Fruit fly (Drosophila melanogaster) whole organism, prepupa: ENCODE results near the gene SmB.
A peak's percentile ranks its signal among the peaks of the same experiment; 100 is the strongest.

Experiments used
- Blimp-1 ChIP-seq: fragments of 200-800 bp; sonication (Bioruptor generic); optimal IDR thresholded peaks from 3 replicates; lab custom pipeline; 2017; ENCODE audit warnings: missing biosample characterization, missing genetic modification characterization, mild to moderate bottlenecking, moderate library complexity, missing genetic modification reagents
- CG10631 ChIP-seq: fragments of 200-800 bp; sonication (Bioruptor generic); optimal IDR thresholded peaks from 2 replicates; lab custom pipeline; 2016; ENCODE audit warnings: missing biosample characterization, missing genetic modification characterization
- CG10669 ChIP-seq: fragments of 200-800 bp; sonication (Bioruptor generic); optimal IDR thresholded peaks from 3 replicates; lab custom pipeline; 2018; ENCODE audit warnings: missing biosample characterization, mild to moderate bottlenecking, missing genetic modification characterization, moderate library complexity
- CG11294 ChIP-seq: fragments of 200-800 bp; sonication (Bioruptor generic); IDR thresholded peaks from 2 replicates; pipeline ENCODE4 v1.3.6; 2022; ENCODE audit warnings: missing biosample characterization, missing genetic modification characterization
- CG11762 ChIP-seq: fragments of 200-800 bp; sonication (Bioruptor generic); optimal IDR thresholded peaks from 3 replicates; lab custom pipeline; 2016; ENCODE audit warnings: missing biosample characterization, missing genetic modification characterization; ENCODE audit not compliant: insufficient read depth
- CG11902 ChIP-seq: fragments of 200-800 bp; sonication (Bioruptor generic); optimal IDR thresholded peaks from 3 replicates; lab custom pipeline; 2016; ENCODE audit warnings: missing biosample characterization, missing genetic modification characterization
- CG15336 ChIP-seq: fragments of 200-800 bp; sonication (Bioruptor generic); IDR thresholded peaks from 2 replicates; pipeline ENCODE4 v1.3.6; 2022; ENCODE audit warnings: missing biosample characterization, missing genetic modification characterization
- CG1621 ChIP-seq: fragments of 200-800 bp; sonication (Bioruptor generic); optimal IDR thresholded peaks from 3 replicates; lab custom pipeline; 2018; ENCODE audit warnings: missing biosample characterization, mild to moderate bottlenecking, missing genetic modification characterization
- CG16779 ChIP-seq: fragments of 200-800 bp; sonication (Bioruptor generic); optimal IDR thresholded peaks from 3 replicates; lab custom pipeline; 2017; ENCODE audit warnings: missing biosample characterization, mild to moderate bottlenecking, missing genetic modification characterization
- CG3032 ChIP-seq: fragments of 200-800 bp; optimal IDR thresholded peaks from 2 replicates; lab custom pipeline; 2019; ENCODE audit warnings: missing biosample characterization, mild to moderate bottlenecking, missing genetic modification characterization, moderate library complexity
- CG31627 ChIP-seq: fragments of 200-800 bp; sonication (Bioruptor generic); optimal IDR thresholded peaks from 3 replicates; lab custom pipeline; 2016; ENCODE audit warnings: missing biosample characterization, missing genetic modification characterization
- CG32006 ChIP-seq: fragments of 200-800 bp; sonication (Bioruptor generic); optimal IDR thresholded peaks from 3 replicates; lab custom pipeline; 2017; ENCODE audit warnings: missing biosample characterization, mild to moderate bottlenecking, missing genetic modification characterization
- CG34406 ChIP-seq: fragments of 200-800 bp; sonication (Bioruptor generic); optimal IDR thresholded peaks from 3 replicates; lab custom pipeline; 2016; ENCODE audit warnings: missing biosample characterization, missing genetic modification characterization
- CG3919 ChIP-seq: fragments of 200-800 bp; sonication (Bioruptor generic); optimal IDR thresholded peaks from 3 replicates; lab custom pipeline; 2016; ENCODE audit warnings: missing biosample characterization, missing genetic modification characterization
- CG4318 ChIP-seq: fragments of 200-800 bp; sonication (Bioruptor generic); optimal IDR thresholded peaks from 3 replicates; lab custom pipeline; 2017; ENCODE audit warnings: missing biosample characterization, mild to moderate bottlenecking, missing genetic modification characterization
- CG6163 ChIP-seq: fragments of 200-800 bp; sonication (Bioruptor generic); IDR thresholded peaks from 3 replicates; pipeline ENCODE4 v1.3.6; 2022; ENCODE audit warnings: missing biosample characterization, missing genetic modification characterization
- CG6276 ChIP-seq: fragments of 200-800 bp; sonication (Bioruptor generic); optimal IDR thresholded peaks from 2 replicates; lab custom pipeline; 2017; ENCODE audit warnings: missing biosample characterization, mild to moderate bottlenecking, missing genetic modification characterization
- CG6792 ChIP-seq: fragments of 200-800 bp; sonication (Bioruptor generic); optimal IDR thresholded peaks from 3 replicates; lab custom pipeline; 2016; ENCODE audit warnings: missing biosample characterization, missing genetic modification characterization
- CG6808 ChIP-seq: fragments of 200-800 bp; sonication (Bioruptor generic); optimal IDR thresholded peaks from 3 replicates; lab custom pipeline; 2017; ENCODE audit warnings: missing biosample characterization, missing genetic modification characterization, mild to moderate bottlenecking, moderate library complexity, missing genetic modification reagents
- CG7368 ChIP-seq: fragments of 200-800 bp; sonication (Bioruptor generic); optimal IDR thresholded peaks from 3 replicates; lab custom pipeline; 2016; ENCODE audit warnings: missing biosample characterization, missing genetic modification characterization
- CG8119 ChIP-seq: fragments of 200-800 bp; sonication (Bioruptor generic); IDR thresholded peaks from 3 replicates; pipeline ENCODE4 v1.3.6; 2022; ENCODE audit warnings: missing biosample characterization, missing genetic modification characterization
- CG8319 ChIP-seq: fragments of 200-800 bp; sonication (Bioruptor generic); optimal IDR thresholded peaks from 3 replicates; lab custom pipeline; 2016; ENCODE audit warnings: missing biosample characterization, missing genetic modification characterization
- CG8632 ChIP-seq: fragments of 200-800 bp; sonication (Bioruptor generic); optimal IDR thresholded peaks from 3 replicates; lab custom pipeline; 2016; ENCODE audit warnings: missing biosample characterization, missing genetic modification characterization
- CG9139 ChIP-seq: fragments of 200-800 bp; sonication (Bioruptor generic); optimal IDR thresholded peaks from 3 replicates; lab custom pipeline; 2017; ENCODE audit warnings: missing biosample characterization, mild to moderate bottlenecking, missing genetic modification characterization
- Eip75B ChIP-seq: fragments of 200-800 bp; sonication (Bioruptor generic); optimal IDR thresholded peaks from 3 replicates; lab custom pipeline; 2016; ENCODE audit warnings: missing biosample characterization, missing genetic modification characterization
- Eip78C ChIP-seq: fragments of 200-800 bp; sonication (Bioruptor generic); peaks from one replicate; lab custom pipeline; 2016; ENCODE audit warnings: missing biosample characterization, missing genetic modification characterization
- Ets21C ChIP-seq: fragments of 200-800 bp; sonication (Bioruptor generic); optimal IDR thresholded peaks from 3 replicates; lab custom pipeline; 2016; ENCODE audit warnings: missing biosample characterization, missing genetic modification characterization
- Ets96B ChIP-seq: fragments of 200-800 bp; optimal IDR thresholded peaks from 2 replicates; lab custom pipeline; 2019; ENCODE audit warnings: missing biosample characterization, mild to moderate bottlenecking, missing genetic modification characterization, moderate library complexity
- Gug ChIP-seq: fragments of 200-800 bp; sonication (Bioruptor generic); IDR thresholded peaks from 2 replicates; pipeline ENCODE4 v1.3.6; 2022; ENCODE audit warnings: missing biosample characterization, missing genetic modification characterization
- Hr38 ChIP-seq: sonication (Bioruptor generic); optimal IDR thresholded peaks from 2 replicates; lab custom pipeline; 2016; ENCODE audit warnings: missing biosample characterization, missing genetic modification characterization
- Lpt ChIP-seq: fragments of 200-800 bp; sonication (Bioruptor generic); optimal IDR thresholded peaks from 3 replicates; lab custom pipeline; 2016; ENCODE audit warnings: missing biosample characterization, missing genetic modification characterization
- OdsH ChIP-seq: fragments of 200-800 bp; sonication (Bioruptor generic); optimal IDR thresholded peaks from 3 replicates; lab custom pipeline; 2016; ENCODE audit warnings: missing biosample characterization, missing genetic modification characterization
- Smox ChIP-seq: fragments of 200-800 bp; sonication (Bioruptor generic); optimal IDR thresholded peaks from 3 replicates; lab custom pipeline; 2016; ENCODE audit warnings: missing biosample characterization, missing genetic modification characterization
- Sox102F ChIP-seq: fragments of 200-800 bp; sonication (Bioruptor generic); optimal IDR thresholded peaks from 2 replicates; lab custom pipeline; 2016; ENCODE audit warnings: missing biosample characterization, mild to moderate bottlenecking, missing genetic modification characterization
- Sox14 ChIP-seq: fragments of 200-800 bp; sonication (Bioruptor generic); optimal IDR thresholded peaks from 3 replicates; lab custom pipeline; 2016; ENCODE audit warnings: missing biosample characterization, missing genetic modification characterization
- Sox15 ChIP-seq: fragments of 200-800 bp; sonication (Bioruptor generic); optimal IDR thresholded peaks from 3 replicates; lab custom pipeline; 2016; ENCODE audit warnings: missing biosample characterization, missing genetic modification characterization
- achi ChIP-seq: fragments of 200-800 bp; sonication (Bioruptor generic); optimal IDR thresholded peaks from 3 replicates; lab custom pipeline; 2016; ENCODE audit warnings: missing biosample characterization, missing genetic modification characterization
- acj6 ChIP-seq: fragments of 200-800 bp; sonication (Bioruptor generic); optimal IDR thresholded peaks from 3 replicates; lab custom pipeline; 2016; ENCODE audit warnings: missing biosample characterization, missing genetic modification characterization
- cyc ChIP-seq: fragments of 200-800 bp; sonication (Bioruptor generic); optimal IDR thresholded peaks from 3 replicates; lab custom pipeline; 2016; ENCODE audit warnings: missing biosample characterization, missing genetic modification characterization
- dac ChIP-seq: fragments of 200-800 bp; sonication (Bioruptor generic); optimal IDR thresholded peaks from 2 replicates; lab custom pipeline; 2017; ENCODE audit warnings: missing biosample characterization, mild to moderate bottlenecking, missing genetic modification characterization
- dsx ChIP-seq: fragments of 200-800 bp; optimal IDR thresholded peaks from 3 replicates; lab custom pipeline; 2019; ENCODE audit warnings: missing biosample characterization, mild to moderate bottlenecking, missing genetic modification characterization, moderate library complexity; ENCODE audit not compliant: poor library complexity, severe bottlenecking
- eg ChIP-seq: fragments of 200-800 bp; sonication (Bioruptor generic); IDR thresholded peaks from 3 replicates; pipeline ENCODE4 v1.3.6; 2022; ENCODE audit warnings: missing biosample characterization, missing genetic modification characterization
- esn ChIP-seq: fragments of 200-800 bp; sonication (Bioruptor generic); optimal IDR thresholded peaks from 2 replicates; lab custom pipeline; 2016; ENCODE audit warnings: missing biosample characterization, mild to moderate bottlenecking, missing genetic modification characterization, moderate library complexity
- fd59A ChIP-seq: fragments of 200-800 bp; sonication (Bioruptor generic); optimal IDR thresholded peaks from 2 replicates; lab custom pipeline; 2017; ENCODE audit warnings: missing biosample characterization, mild to moderate bottlenecking, missing genetic modification characterization, missing genetic modification reagents
- fd85E ChIP-seq: fragments of 200-800 bp; sonication (Bioruptor generic); optimal IDR thresholded peaks from 3 replicates; lab custom pipeline; 2016; ENCODE audit warnings: missing biosample characterization, missing genetic modification characterization
- fkh ChIP-seq: fragments of 200-800 bp; sonication (Bioruptor generic); optimal IDR thresholded peaks from 3 replicates; lab custom pipeline; 2017; ENCODE audit warnings: missing biosample characterization, mild to moderate bottlenecking, missing genetic modification characterization, moderate library complexity
- lz ChIP-seq: fragments of 200-800 bp; sonication (Bioruptor generic); optimal IDR thresholded peaks from 3 replicates; lab custom pipeline; 2016; ENCODE audit warnings: missing biosample characterization, missing genetic modification characterization
- pdm3 ChIP-seq: fragments of 200-800 bp; sonication (Bioruptor generic); optimal IDR thresholded peaks from 3 replicates; lab custom pipeline; 2016; ENCODE audit warnings: missing biosample characterization, missing genetic modification characterization
- ss ChIP-seq, 2 experiments: fragments of 200-800 bp; sonication (Bioruptor generic); optimal IDR thresholded peaks; 2 replicates in 1 of 2; 3 replicates in 1 of 2; lab custom pipeline; 2017 to 2018; ENCODE audit warnings: mild to moderate bottlenecking in 2 of 2, missing biosample characterization in 2 of 2, missing genetic modification characterization in 2 of 2, moderate library complexity in 1 of 2
- svp ChIP-seq: fragments of 200-800 bp; sonication (Bioruptor generic); peaks from one replicate; lab custom pipeline; 2016; ENCODE audit warnings: missing biosample characterization, missing genetic modification characterization
- topi ChIP-seq: fragments of 200-800 bp; sonication (Bioruptor generic); optimal IDR thresholded peaks from 3 replicates; lab custom pipeline; 2016; ENCODE audit warnings: missing biosample characterization, missing genetic modification characterization
- vri ChIP-seq: fragments of 200-800 bp; sonication (Bioruptor generic); optimal IDR thresholded peaks from 3 replicates; lab custom pipeline; 2016; ENCODE audit warnings: missing biosample characterization, mild to moderate bottlenecking, missing genetic modification characterization

SmB gene

dm6 chr2L:10468388-10468787 is 42.0 kb upstream of the SmB start:
- TF ChIP-seq CG6163 (peak; percentile 80), svp (GFP tag; lab: Kevin White, UChicago) (peak; percentile 89), CG31627 (GFP tag; lab: Kevin White, UChicago) (peak; percentile 14), CG3919 (GFP tag; lab: Kevin White, UChicago) (peak; percentile 55), fkh (no peak), Eip75B (GFP tag; lab: Kevin White, UChicago) (peak; percentile 5), Sox14 (GFP tag; lab: Kevin White, UChicago) (peak; percentile 30), Sox102F (GFP tag; lab: Kevin White, UChicago) (peak; percentile 42), CG6792 (GFP tag; lab: Kevin White, UChicago) (peak; percentile 52), CG1621 (no peak), CG6808 (peak; percentile 48), pdm3 (GFP tag; lab: Kevin White, UChicago) (peak; percentile 60), Ets21C (GFP tag; lab: Kevin White, UChicago) (no peak), CG3032 (tag; lab: Kevin White, UChicago) (peak; percentile 60), CG11902 (GFP tag; lab: Kevin White, UChicago) (peak; percentile 34), Blimp-1 (no peak), Ets96B (tag; lab: Kevin White, UChicago) (peak; percentile 69), CG4318 (GFP tag; lab: Kevin White, UChicago) (peak; percentile 19), esn (GFP tag; lab: Kevin White, UChicago) (peak; percentile 24), acj6 (GFP tag; lab: Kevin White, UChicago) (peak; percentile 52), CG6276 (peak; percentile 10), Gug (GFP tag; lab: Robert Waterston, UW) (no peak), CG32006 (GFP tag; lab: Kevin White, UChicago) (peak; percentile 67), Lpt (peak; percentile 13), CG9139 (GFP tag; lab: Kevin White, UChicago) (no peak), CG11294 (GFP tag; lab: Robert Waterston, UW) (0 out of 2 replicates have a peak, but pooled peaks have one; percentile 13), CG8119 (GFP tag; lab: Robert Waterston, UW) (no peak), CG15336 (GFP tag; lab: Robert Waterston, UW) (no peak; the same call in 1 of the 2 replicates), lz (GFP tag; lab: Kevin White, UChicago) (peak; percentile 7), topi (GFP tag; lab: Kevin White, UChicago) (peak; percentile 17), CG10631 (GFP tag; lab: Kevin White, UChicago) (peak; percentile 46), Sox15 (GFP tag; lab: Kevin White, UChicago) (peak; percentile 25), CG8319 (peak; percentile 4), fd59A (peak; percentile 27), ss (GFP tag; optimal IDR thresholded peaks at IDR 0.05; lab: Kevin White, UChicago) (no peak), CG7368 (GFP tag; lab: Kevin White, UChicago) (peak; percentile 37), CG10669 (GFP tag; lab: Kevin White, UChicago) (peak; percentile 75), Eip78C (peak; percentile 81), CG16779 (tag; lab: Kevin White, UChicago) (no peak), dac (GFP tag; lab: Kevin White, UChicago) (no peak), OdsH (GFP tag; lab: Kevin White, UChicago) (peak; percentile 58), eg (GFP tag; lab: Robert Waterston, UW) (no peak; the same call in 2 of the 3 replicates), CG11762 (GFP tag; lab: Kevin White, UChicago) (peak; percentile 30), Smox (GFP tag; lab: Kevin White, UChicago) (peak; percentile 40), CG8632 (peak; percentile 30), CG34406 (GFP tag; lab: Kevin White, UChicago) (peak; percentile 46), vri (no peak), Hr38 (GFP tag; lab: Kevin White, UChicago) (no peak), dsx (GFP tag; lab: Kevin White, UChicago) (no peak), cyc (GFP tag; lab: Kevin White, UChicago) (peak; percentile 38), achi (GFP tag; lab: Kevin White, UChicago) (peak; percentile 54), fd85E (GFP tag; lab: Kevin White, UChicago) (no peak)
